Worm (Caenorhabditis elegans) whole organism, young adult: Measurements from ENCODE around the gene F46E10.3.

Experiments
- nhr-90 ChIP-seq: sonication (generic microtip); optimal IDR thresholded peaks from 2 replicates; lab custom pipeline; 2016; ENCODE audit warnings: missing genotype, mild to moderate bottlenecking, missing genetic modification characterization, missing compliant biosample characterization
- pha-4 ChIP-seq: fragments of 150-350 bp; sonication (generic microtip); optimal IDR thresholded peaks from 2 replicates; lab custom pipeline; 2014; ENCODE audit warnings: missing biosample characterization, missing genetic modification reagents, missing genetic modification characterization
- snpc-4 ChIP-seq, 5 experiments: fragments of 150-350 bp in 1 of 5; sonication (generic microtip) in 4 of 5; optimal IDR thresholded peaks; 2 replicates each; lab custom pipeline; 2014 to 2018; ENCODE audit warnings: missing genetic modification characterization in 5 of 5, missing biosample characterization in 3 of 5, antibody characterized with exemption in 2 of 5, mild to moderate bottlenecking in 2 of 5, missing compliant biosample characterization in 2 of 5, missing genotype in 2 of 5, moderate library complexity in 2 of 5, missing genetic modification reagents in 1 of 5

ce11 chrV:6496611-6497158 is 21.4 kb upstream of the F46E10.3 start, which contains the start of gene dgtr-1:
- TF ChIP-seq nhr-90 (tag; lab: Kevin White, UChicago) (no peak), pha-4 (tag; lab: Kevin White, UChicago) (no peak), snpc-4 (GFP tag; optimal IDR thresholded peaks at IDR 0.05; lab: Kevin White, UChicago) (no peak), snpc-4 (tag; optimal IDR thresholded peaks at IDR 0.05; lab: Kevin White, UChicago) (no peak)
